Worm (Caenorhabditis elegans) whole organism, L4/young adult: ENCODE measurements around the gene F56D6.20.

Experiments used
- W03F9.2 ChIP-seq: fragments of 150-350 bp; optimal IDR thresholded peaks from 2 replicates; lab custom pipeline; 2014; ENCODE audit warnings: missing biosample characterization, missing genetic modification characterization
- dao-5 ChIP-seq: sonication (generic microtip); optimal IDR thresholded peaks from 2 replicates; lab custom pipeline; 2016; ENCODE audit warnings: missing genotype, missing genetic modification characterization, moderate library complexity, missing compliant biosample characterization
- him-1 ChIP-seq: sonication (generic microtip); optimal IDR thresholded peaks from 2 replicates; lab custom pipeline; 2016; ENCODE audit warnings: missing genotype, missing genetic modification reagents, missing genetic modification characterization, missing compliant biosample characterization

DNA sequence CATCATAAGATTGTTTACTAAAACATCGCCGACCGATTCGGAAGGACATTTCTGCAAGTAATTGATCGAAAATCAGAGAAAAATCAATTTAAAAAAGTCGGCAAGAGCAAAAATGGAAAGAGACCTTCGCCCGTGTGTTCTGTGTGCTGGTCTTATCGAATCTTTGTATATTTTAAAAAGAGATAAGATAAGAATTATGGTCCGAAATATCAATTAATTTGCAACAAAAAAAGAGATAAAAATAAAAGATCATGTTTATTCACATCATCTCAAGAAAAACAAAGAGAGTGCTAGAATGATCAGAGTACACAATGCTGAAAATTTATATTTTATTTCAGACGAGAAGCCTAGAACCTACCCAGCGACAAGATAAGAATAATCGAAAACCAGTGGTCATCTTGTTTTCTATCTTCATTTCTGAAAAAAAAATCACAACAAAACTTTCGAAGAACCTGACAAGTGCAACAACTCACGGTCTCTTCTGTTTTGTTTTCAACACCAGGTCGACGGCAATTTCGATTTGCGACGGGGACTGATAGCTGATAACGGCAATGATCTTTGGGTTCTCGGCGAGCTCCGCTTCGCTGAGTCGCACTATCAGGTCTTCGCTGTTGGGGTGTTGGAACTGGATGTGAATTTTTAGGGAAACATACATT, 34.3 kb upstream of the F56D6.20 start, which contains the start of gene F37C4.6:
- TF ChIP-seq W03F9.2 (tag; lab: Kevin White, UChicago), result no peak
- no peak for TF ChIP-seq him-1
- no peak for TF ChIP-seq dao-5 (tag; lab: Kevin White, UChicago)
